Worm (Caenorhabditis elegans) whole organism, L3 larva: ENCODE data around the gene pigx-1.
A peak's percentile ranks its signal among the peaks of the same experiment; 100 is the strongest.

ENCODE experiments used
- ZK546.5 ChIP-seq: sonication (generic microtip); optimal IDR thresholded peaks from 2 replicates; lab custom pipeline; 2017; ENCODE audit warnings: missing biosample characterization, missing genetic modification characterization
- aly-2 ChIP-seq: fragments of 150-350 bp; optimal IDR thresholded peaks from 2 replicates; lab custom pipeline; 2014; ENCODE audit warnings: missing biosample characterization, missing genetic modification characterization
- ama-1 ChIP-seq: fragments of 150-350 bp; optimal IDR thresholded peaks from 2 replicates; lab custom pipeline; 2018
- ceh-16 ChIP-seq: sonication (generic microtip); optimal IDR thresholded peaks from 2 replicates; lab custom pipeline; 2017; ENCODE audit warnings: missing biosample characterization, missing genetic modification characterization
- ceh-9 ChIP-seq: sonication (generic microtip); optimal IDR thresholded peaks from 2 replicates; lab custom pipeline; 2018; ENCODE audit warnings: missing biosample characterization, missing genetic modification characterization
- egl-27 ChIP-seq: sonication (generic microtip); optimal IDR thresholded peaks from 4 replicates; lab custom pipeline; 2017; ENCODE audit warnings: missing biosample characterization, missing genetic modification reagents, missing genetic modification characterization
- egl-5 ChIP-seq: fragments of 150-350 bp; optimal IDR thresholded peaks from 2 replicates; lab custom pipeline; 2017; ENCODE audit warnings: missing biosample characterization, missing genetic modification reagents, missing genetic modification characterization, inconsistent platforms
- elt-1 ChIP-seq: fragments of 150-350 bp; optimal IDR thresholded peaks from 2 replicates; lab custom pipeline; 2014; ENCODE audit warnings: missing biosample characterization, missing genetic modification characterization
- elt-2 ChIP-seq: sonication (generic microtip); optimal IDR thresholded peaks from 2 replicates; lab custom pipeline; 2016; ENCODE audit warnings: missing genetic modification reagents, mild to moderate bottlenecking, missing genetic modification characterization, missing compliant biosample characterization
- elt-3 ChIP-seq, 3 experiments: fragments of 150-350 bp in 1 of 3; sonication (generic microtip) in 2 of 3; optimal IDR thresholded peaks; 2 replicates in 2 of 3; 4 replicates in 1 of 3; lab custom pipeline; 2014 to 2017; ENCODE audit warnings: missing biosample characterization in 3 of 3, missing genetic modification characterization in 3 of 3
- eor-1 ChIP-seq, 2 experiments: fragments of 150-350 bp; optimal IDR thresholded peaks; 2 replicates each; lab custom pipeline; 2014 to 2018; ENCODE audit warnings: missing biosample characterization in 2 of 2, missing genetic modification characterization in 2 of 2
- fkh-2 ChIP-seq: fragments of 150-350 bp; optimal IDR thresholded peaks from 2 replicates; lab custom pipeline; 2014; ENCODE audit warnings: missing biosample characterization, missing genetic modification reagents, missing genetic modification characterization
- hmg-11 ChIP-seq: sonication (generic microtip); optimal IDR thresholded peaks from 2 replicates; lab custom pipeline; 2016; ENCODE audit warnings: missing genetic modification characterization, missing compliant biosample characterization
- lin-15B ChIP-seq: fragments of 150-350 bp; optimal IDR thresholded peaks from 2 replicates; lab custom pipeline; 2014; ENCODE audit warnings: missing biosample characterization, missing genetic modification characterization
- lin-39 ChIP-seq: fragments of 150-350 bp; optimal IDR thresholded peaks from 2 replicates; lab custom pipeline; 2018; ENCODE audit warnings: missing biosample characterization, missing genetic modification reagents, missing genetic modification characterization
- nfya-1 ChIP-seq: sonication (generic microtip); optimal IDR thresholded peaks from 2 replicates; lab custom pipeline; 2017; ENCODE audit warnings: missing genetic modification characterization, mild to moderate bottlenecking, missing compliant biosample characterization, antibody characterized with exemption, moderate library complexity; ENCODE audit not compliant: insufficient read depth
- nhr-11 ChIP-seq: fragments of 150-350 bp; optimal IDR thresholded peaks from 2 replicates; lab custom pipeline; 2014; ENCODE audit warnings: missing biosample characterization, missing genetic modification characterization
- nhr-12 ChIP-seq: fragments of 150-350 bp; optimal IDR thresholded peaks from 2 replicates; lab custom pipeline; 2014; ENCODE audit warnings: missing biosample characterization, missing genetic modification characterization
- nhr-23 ChIP-seq: fragments of 150-350 bp; optimal IDR thresholded peaks from 2 replicates; lab custom pipeline; 2014; ENCODE audit warnings: missing biosample characterization, missing genetic modification reagents, missing genetic modification characterization
- nhr-237 ChIP-seq: fragments of 150-350 bp; optimal IDR thresholded peaks from 2 replicates; lab custom pipeline; 2014; ENCODE audit warnings: missing biosample characterization, missing genetic modification characterization
- nhr-25 ChIP-seq: sonication (generic microtip); optimal IDR thresholded peaks from 2 replicates; lab custom pipeline; 2017; ENCODE audit warnings: missing biosample characterization, missing genetic modification characterization
- nhr-28 ChIP-seq: fragments of 150-350 bp; optimal IDR thresholded peaks from 2 replicates; lab custom pipeline; 2014; ENCODE audit warnings: missing biosample characterization, missing genetic modification characterization
- nhr-67 ChIP-seq: fragments of 150-350 bp; optimal IDR thresholded peaks from 2 replicates; lab custom pipeline; 2014; ENCODE audit warnings: missing biosample characterization, missing genetic modification characterization
- nhr-77 ChIP-seq: fragments of 150-350 bp; optimal IDR thresholded peaks from 2 replicates; lab custom pipeline; 2014; ENCODE audit warnings: missing biosample characterization, missing genetic modification characterization
- pha-4 ChIP-seq: fragments of 150-350 bp; optimal IDR thresholded peaks from 2 replicates; lab custom pipeline; 2014; ENCODE audit warnings: missing biosample characterization, missing genetic modification reagents, missing genetic modification characterization
- pqm-1 ChIP-seq: fragments of 150-350 bp; optimal IDR thresholded peaks from 2 replicates; lab custom pipeline; 2017; ENCODE audit warnings: missing biosample characterization, missing genetic modification characterization, inconsistent platforms
- sea-2 ChIP-seq: fragments of 150-350 bp; sonication (generic microtip); optimal IDR thresholded peaks from 4 replicates; lab custom pipeline; 2014; ENCODE audit warnings: missing biosample characterization, missing genetic modification reagents, missing genetic modification characterization
- skn-1 ChIP-seq: fragments of 150-350 bp; optimal IDR thresholded peaks from 2 replicates; lab custom pipeline; 2014; ENCODE audit warnings: missing biosample characterization, missing genetic modification characterization
- tbx-2 ChIP-seq: sonication (generic microtip); optimal IDR thresholded peaks from 2 replicates; lab custom pipeline; 2016; ENCODE audit warnings: mild to moderate bottlenecking, missing genetic modification characterization, missing compliant biosample characterization
- unc-62 ChIP-seq: fragments of 150-350 bp; sonication (generic microtip); optimal IDR thresholded peaks from 4 replicates; lab custom pipeline; 2014; ENCODE audit warnings: missing biosample characterization, missing genetic modification reagents, missing genetic modification characterization
- zag-1 ChIP-seq: fragments of 150-350 bp; optimal IDR thresholded peaks from 2 replicates; lab custom pipeline; 2014; ENCODE audit warnings: missing biosample characterization, missing genetic modification characterization
- ztf-11 ChIP-seq: fragments of 150-350 bp; optimal IDR thresholded peaks from 2 replicates; lab custom pipeline; 2014; ENCODE audit warnings: missing biosample characterization, missing genetic modification characterization

The pigx-1 gene

ce11 chrX:1126207-1126606 is 29.4 kb upstream of the pigx-1 start:
- no peak for TF ChIP-seq tbx-2 (tag; lab: Kevin White, UChicago)
- TF ChIP-seq nhr-28 = no peak
- TF ChIP-seq ceh-16 (tag; lab: Kevin White, UChicago) = no peak
- no peak for TF ChIP-seq aly-2
- TF ChIP-seq nhr-12 (tag; lab: Kevin White, UChicago) = no peak
- TF ChIP-seq hmg-11 = no peak
- no peak for TF ChIP-seq nhr-23 (tag; lab: Kevin White, UChicago)
- no peak for TF ChIP-seq zag-1 (tag; lab: Kevin White, UChicago)
- no peak for TF ChIP-seq pha-4 (tag; lab: Kevin White, UChicago)
- TF ChIP-seq nhr-67 (tag; lab: Kevin White, UChicago) = no peak
- no peak for TF ChIP-seq nhr-25 (tag; lab: Kevin White, UChicago)
- TF ChIP-seq, all 47 proteins: peak for 0

ce11 chrX:1125426-1125825 is 28.6 kb upstream of the pigx-1 start, which contains the start of gene lmp-2:
Gene lmp-2, plus strand, starts transcription at chrX:1125615.
- TF ChIP-seq elt-2 (tag; lab: Kevin White, UChicago) (peak; percentile 83), nhr-237 (tag; lab: Kevin White, UChicago) (no peak), pqm-1 (peak; percentile 45)

- no peak for TF ChIP-seq ztf-11 (tag; lab: Kevin White, UChicago)
- TF ChIP-seq nhr-11 (tag; lab: Kevin White, UChicago) = no peak
- TF ChIP-seq egl-27 (tag; lab: Kevin White, UChicago) = no peak
- TF ChIP-seq ceh-9 (tag; lab: Kevin White, UChicago) = no peak
- no peak for TF ChIP-seq ZK546.5 (tag; lab: Kevin White, UChicago)
- no peak for TF ChIP-seq lin-15B (tag; lab: Kevin White, UChicago)
- TF ChIP-seq nhr-237 (tag; lab: Kevin White, UChicago) = no peak
- TF ChIP-seq elt-2 (tag; lab: Kevin White, UChicago) = no peak
- no peak for TF ChIP-seq skn-1 (tag; lab: Kevin White, UChicago)
Measured at ce11 chrX:1124146-1124545, 27.3 kb upstream of the pigx-1 start, which contains the start of gene C05D9.9. Gene C05D9.9, minus strand, starts transcription at chrX:1124246.

ce11 chrX:1123471-1123870 is 26.7 kb upstream of the pigx-1 start:
- TF ChIP-seq egl-5 (tag; lab: Kevin White, UChicago) (no peak), nhr-12 (tag; lab: Kevin White, UChicago) (no peak), unc-62 (no peak), nhr-25 (tag; lab: Kevin White, UChicago) (peak; percentile 3), nhr-28 (no peak)

DNA sequence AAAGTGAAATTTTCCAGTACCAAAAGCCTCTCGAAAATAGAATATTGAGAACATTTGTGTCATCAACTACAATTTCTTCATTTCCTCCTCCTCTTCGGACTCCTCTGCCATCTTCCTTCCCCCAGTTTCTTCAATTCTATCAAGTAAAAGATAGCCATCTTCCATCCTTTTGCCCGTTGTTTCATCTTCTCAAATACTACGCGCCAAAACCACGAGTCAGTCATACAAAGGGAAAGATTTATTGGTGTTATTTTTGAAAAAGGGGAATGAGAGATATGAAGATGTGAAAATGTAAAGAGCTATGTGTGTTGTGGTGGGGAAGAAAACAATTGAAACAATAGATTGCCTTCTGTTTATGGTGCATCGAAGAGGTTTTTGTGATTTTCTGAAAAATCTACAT is 25.4 kb upstream of the pigx-1 start:
- TF ChIP-seq lin-39 (tag; lab: Kevin White, UChicago) (peak; percentile 28), egl-5 (tag; lab: Kevin White, UChicago) (peak; percentile 64), elt-1 (peak; percentile 87), nhr-25 (tag; lab: Kevin White, UChicago) (peak; percentile 14), elt-3 (tag; optimal IDR thresholded peaks at IDR 0.05; lab: Kevin White, UChicago) (no peak), unc-62 (peak; percentile 18), ama-1 (lab: Kevin White, UChicago) (peak; percentile 7), egl-27 (tag; lab: Kevin White, UChicago) (no peak), nhr-77 (tag; lab: Kevin White, UChicago) (no peak), ZK546.5 (tag; lab: Kevin White, UChicago) (no peak), nfya-1 (peak; percentile 61)

ce11 chrX:1121575-1121974 is 24.8 kb upstream of the pigx-1 start:
- TF ChIP-seq nhr-12 (tag; lab: Kevin White, UChicago) (no peak), eor-1 (tag; optimal IDR thresholded peaks at IDR 0.05; lab: Kevin White, UChicago) (no peak), sea-2 (GFP tag; lab: Kevin White, UChicago) (no peak), fkh-2 (tag; lab: Kevin White, UChicago) (no peak), skn-1 (tag; lab: Kevin White, UChicago) (no peak), ceh-16 (tag; lab: Kevin White, UChicago) (no peak)
